Fruit fly (Drosophila melanogaster) whole organism, embryonic: ENCODE results near the gene CG9497.

Source experiments
- Awh ChIP-seq: fragments of 200-800 bp; sonication (Bioruptor generic); IDR thresholded peaks from 2 replicates; pipeline ENCODE4, ENCODE4 v1.3.6; 2022; ENCODE audit warnings: missing biosample characterization, missing genetic modification characterization
- Bgb ChIP-seq: fragments of 200-800 bp; sonication (Bioruptor generic); IDR thresholded peaks from 2 replicates; pipeline ENCODE4 v1.3.6; 2022; ENCODE audit warnings: missing biosample characterization, missing genetic modification characterization; ENCODE audit not compliant: partially characterized antibody
- BtbVII ChIP-seq: fragments of 200-800 bp; sonication (Bioruptor generic); optimal IDR thresholded peaks from 3 replicates; lab custom pipeline; 2017; ENCODE audit warnings: missing biosample characterization, mild to moderate bottlenecking, missing genetic modification characterization
- CG10147 ChIP-seq: fragments of 200-800 bp; sonication (Bioruptor generic); optimal IDR thresholded peaks from 2 replicates; lab custom pipeline; 2019; ENCODE audit warnings: missing biosample characterization, mild to moderate bottlenecking, missing genetic modification characterization, moderate library complexity
- CG10209 ChIP-seq: fragments of 200-800 bp; sonication (Bioruptor generic); optimal IDR thresholded peaks from 3 replicates; lab custom pipeline; 2017; ENCODE audit warnings: missing biosample characterization, mild to moderate bottlenecking, missing genetic modification characterization, missing genetic modification reagents
- CG12155 ChIP-seq: fragments of 200-800 bp; sonication (Bioruptor generic); optimal IDR thresholded peaks from 3 replicates; lab custom pipeline; 2016; ENCODE audit warnings: missing biosample characterization, missing genetic modification characterization
- CG12769 ChIP-seq: fragments of 200-800 bp; sonication (Bioruptor generic); optimal IDR thresholded peaks from 2 replicates; lab custom pipeline; 2019; ENCODE audit warnings: missing biosample characterization, mild to moderate bottlenecking, missing genetic modification characterization, moderate library complexity
- CG13296 ChIP-seq: fragments of 200-800 bp; sonication (Bioruptor generic); optimal IDR thresholded peaks from 3 replicates; lab custom pipeline; 2018; ENCODE audit warnings: missing biosample characterization, mild to moderate bottlenecking, missing genetic modification characterization
- CG15479 ChIP-seq: fragments of 200-800 bp; sonication (Bioruptor generic); optimal IDR thresholded peaks from 3 replicates; lab custom pipeline; 2019; ENCODE audit warnings: missing biosample characterization, mild to moderate bottlenecking, missing genetic modification characterization, moderate library complexity
- CG17359 ChIP-seq: fragments of 200-800 bp; sonication (Bioruptor generic); optimal IDR thresholded peaks from 3 replicates; lab custom pipeline; 2018; ENCODE audit warnings: missing biosample characterization, mild to moderate bottlenecking, missing genetic modification characterization, moderate library complexity
- CG17361 ChIP-seq: fragments of 200-800 bp; sonication (Bioruptor generic); IDR thresholded peaks from 3 replicates; pipeline ENCODE4 v1.3.6; 2022; ENCODE audit warnings: missing biosample characterization, missing genetic modification characterization
- CG18476 ChIP-seq: fragments of 200-800 bp; sonication (Bioruptor generic); optimal IDR thresholded peaks from 2 replicates; lab custom pipeline; 2016; ENCODE audit warnings: missing biosample characterization, mild to moderate bottlenecking, missing genetic modification characterization
- CG31365 ChIP-seq: fragments of 200-800 bp; sonication (Bioruptor generic); optimal IDR thresholded peaks from 2 replicates; lab custom pipeline; 2018; ENCODE audit warnings: missing biosample characterization, mild to moderate bottlenecking, missing genetic modification characterization
- CG4617 ChIP-seq: fragments of 200-800 bp; sonication (Bioruptor generic); optimal IDR thresholded peaks from 3 replicates; lab custom pipeline; 2016; ENCODE audit warnings: missing biosample characterization, missing genetic modification characterization, borderline replicate concordance
- CG5180 ChIP-seq: fragments of 200-800 bp; sonication (Bioruptor generic); optimal IDR thresholded peaks from 3 replicates; lab custom pipeline; 2017; ENCODE audit warnings: missing biosample characterization, missing genetic modification characterization, mild to moderate bottlenecking, moderate library complexity, missing genetic modification reagents
- CG5245 ChIP-seq: fragments of 200-800 bp; sonication (Bioruptor generic); optimal IDR thresholded peaks from 3 replicates; lab custom pipeline; 2016; ENCODE audit warnings: missing biosample characterization, missing genetic modification characterization
- CHES-1-like ChIP-seq: fragments of 200-800 bp; sonication (Bioruptor generic); optimal IDR thresholded peaks from 2 replicates; lab custom pipeline; 2016; ENCODE audit warnings: missing biosample characterization, missing genetic modification characterization
- CoRest ChIP-seq: fragments of 200-800 bp; sonication (Bioruptor generic); optimal IDR thresholded peaks from 3 replicates; lab custom pipeline; 2018; ENCODE audit warnings: missing biosample characterization, mild to moderate bottlenecking, missing genetic modification characterization, moderate library complexity
- Deaf1 ChIP-seq: fragments of 200-800 bp; optimal IDR thresholded peaks from 3 replicates; lab custom pipeline; 2019; ENCODE audit warnings: missing biosample characterization, mild to moderate bottlenecking, missing genetic modification characterization, moderate library complexity
- Gug ChIP-seq: fragments of 200-800 bp; sonication (Bioruptor generic); IDR thresholded peaks from 4 replicates; pipeline ENCODE4 v1.3.6; 2022; ENCODE audit warnings: missing biosample characterization, missing genetic modification characterization
- MTF-1 ChIP-seq: fragments of 200-800 bp; sonication (Bioruptor generic); optimal IDR thresholded peaks from 2 replicates; lab custom pipeline; 2018; ENCODE audit warnings: missing biosample characterization, mild to moderate bottlenecking, missing genetic modification characterization, borderline replicate concordance
- Neu2 ChIP-seq: fragments of 200-800 bp; sonication (Bioruptor generic); optimal IDR thresholded peaks from 3 replicates; lab custom pipeline; 2016; ENCODE audit warnings: missing biosample characterization, missing genetic modification characterization, borderline replicate concordance
- Nf-YA ChIP-seq: fragments of 200-800 bp; sonication (Bioruptor generic); IDR thresholded peaks from 2 replicates; pipeline ENCODE4 v1.3.6; 2022; ENCODE audit warnings: missing biosample characterization, missing genetic modification characterization
- Pdp1 ChIP-seq, 2 experiments: fragments of 200-800 bp; sonication (Bioruptor generic); optimal IDR thresholded peaks; 3 replicates each; lab custom pipeline; 2016; ENCODE audit warnings: missing biosample characterization in 2 of 2, missing genetic modification characterization in 2 of 2, mild to moderate bottlenecking in 1 of 2, moderate library complexity in 1 of 2
- Ptx1 ChIP-seq: fragments of 200-800 bp; sonication (Bioruptor generic); IDR thresholded peaks from 2 replicates; pipeline ENCODE4 v1.3.6; 2022; ENCODE audit warnings: missing biosample characterization, missing genetic modification characterization
- bcd ChIP-seq: fragments of 200-800 bp; sonication (Bioruptor generic); optimal IDR thresholded peaks from 2 replicates; lab custom pipeline; 2017; ENCODE audit warnings: missing biosample characterization, mild to moderate bottlenecking, missing genetic modification characterization
- btn ChIP-seq: fragments of 200-800 bp; sonication (Bioruptor generic); optimal IDR thresholded peaks from 2 replicates; lab custom pipeline; 2016; ENCODE audit warnings: missing biosample characterization, missing genetic modification characterization
- cas ChIP-seq: fragments of 200-800 bp; sonication (Bioruptor generic); IDR thresholded peaks from 2 replicates; pipeline ENCODE4 v1.3.6; 2022; ENCODE audit warnings: missing biosample characterization, missing genetic modification characterization
- caup ChIP-seq: fragments of 200-800 bp; sonication (Bioruptor generic); optimal IDR thresholded peaks from 3 replicates; lab custom pipeline; 2017; ENCODE audit warnings: missing biosample characterization, mild to moderate bottlenecking, missing genetic modification characterization, moderate library complexity; ENCODE audit not compliant: severe bottlenecking
- chn ChIP-seq: fragments of 200-800 bp; sonication (Bioruptor generic); optimal IDR thresholded peaks from 2 replicates; lab custom pipeline; 2016; ENCODE audit warnings: missing biosample characterization, missing genetic modification characterization
- disco-r ChIP-seq: fragments of 200-800 bp; sonication (Bioruptor generic); optimal IDR thresholded peaks from 2 replicates; lab custom pipeline; 2016; ENCODE audit warnings: missing biosample characterization, missing genetic modification characterization
- ewg ChIP-seq: fragments of 200-800 bp; sonication (Bioruptor generic); optimal IDR thresholded peaks from 3 replicates; lab custom pipeline; 2017; ENCODE audit warnings: mild to moderate bottlenecking, missing biosample characterization, missing genetic modification reagents, missing genetic modification characterization
- exex ChIP-seq: fragments of 200-800 bp; sonication (Bioruptor generic); optimal IDR thresholded peaks from 4 replicates; lab custom pipeline; 2018; ENCODE audit warnings: missing biosample characterization, mild to moderate bottlenecking, missing genetic modification characterization, moderate library complexity
- gsb-n ChIP-seq: fragments of 200-800 bp; sonication (Bioruptor generic); optimal IDR thresholded peaks from 3 replicates; lab custom pipeline; 2018; ENCODE audit warnings: missing biosample characterization, mild to moderate bottlenecking, missing genetic modification characterization
- lov ChIP-seq, 2 experiments: fragments of 200-800 bp in 1 of 2; fragments of >200 bp in 1 of 2; sonication (Bioruptor generic) in 1 of 2; IDR thresholded peaks in 1 of 2; optimal IDR thresholded peaks in 1 of 2; 2 replicates in 1 of 2; 3 replicates in 1 of 2; pipeline versions ENCODE4 v1.3.6 to Lab custom; 2017 to 2022; ENCODE audit warnings: missing biosample characterization in 1 of 2, missing genetic modification characterization in 1 of 2
- nerfin-2 ChIP-seq: fragments of 200-800 bp; sonication (Bioruptor generic); IDR thresholded peaks from 2 replicates; pipeline ENCODE4 v1.3.6; 2022; ENCODE audit warnings: missing biosample characterization, missing genetic modification characterization; ENCODE audit not compliant: partially characterized antibody
- pnt ChIP-seq: fragments of 200-800 bp; sonication (Bioruptor generic); optimal IDR thresholded peaks from 3 replicates; lab custom pipeline; 2016; ENCODE audit warnings: missing biosample characterization, missing genetic modification characterization
- pum ChIP-seq: fragments of 200-800 bp; sonication (Bioruptor generic); optimal IDR thresholded peaks from 2 replicates; lab custom pipeline; 2016; ENCODE audit warnings: missing biosample characterization, missing genetic modification characterization
- ranshi ChIP-seq: fragments of 200-800 bp; sonication (Bioruptor generic); IDR thresholded peaks from 2 replicates; pipeline ENCODE4 v1.3.6; 2022; ENCODE audit warnings: missing biosample characterization, missing genetic modification characterization
- rib ChIP-seq: fragments of 200-800 bp; sonication (Bioruptor generic); IDR thresholded peaks from 2 replicates; pipeline ENCODE4 v1.3.6; 2022; ENCODE audit warnings: missing biosample characterization, missing genetic modification characterization
- sens-2 ChIP-seq: fragments of 200-800 bp; sonication (Bioruptor generic); IDR thresholded peaks from 2 replicates; pipeline ENCODE4 v1.3.6; 2022; ENCODE audit warnings: missing biosample characterization, missing genetic modification characterization
- seq ChIP-seq: fragments of 200-800 bp; sonication (Bioruptor generic); IDR thresholded peaks from 2 replicates; pipeline ENCODE4 v1.3.6; 2022; ENCODE audit warnings: missing biosample characterization, missing genetic modification characterization
- sim ChIP-seq: fragments of 200-800 bp; sonication (Bioruptor generic); IDR thresholded peaks from 2 replicates; pipeline ENCODE4 v1.3.6; 2022; ENCODE audit warnings: missing biosample characterization, missing genetic modification characterization
- slbo ChIP-seq: fragments of 200-800 bp; sonication (Bioruptor generic); IDR thresholded peaks from 2 replicates; pipeline ENCODE4 v1.3.6; 2022; ENCODE audit warnings: missing biosample characterization, missing genetic modification characterization
- tup ChIP-seq: fragments of 200-800 bp; sonication (Bioruptor generic); optimal IDR thresholded peaks from 2 replicates; lab custom pipeline; 2016; ENCODE audit warnings: missing biosample characterization, mild to moderate bottlenecking, missing genetic modification characterization, moderate library complexity
- z ChIP-seq: fragments of 200-800 bp; sonication (Bioruptor generic); IDR thresholded peaks from 3 replicates; pipeline ENCODE4 v1.3.6; 2022; ENCODE audit warnings: missing biosample characterization, missing genetic modification characterization

CG9497 gene

DNA sequence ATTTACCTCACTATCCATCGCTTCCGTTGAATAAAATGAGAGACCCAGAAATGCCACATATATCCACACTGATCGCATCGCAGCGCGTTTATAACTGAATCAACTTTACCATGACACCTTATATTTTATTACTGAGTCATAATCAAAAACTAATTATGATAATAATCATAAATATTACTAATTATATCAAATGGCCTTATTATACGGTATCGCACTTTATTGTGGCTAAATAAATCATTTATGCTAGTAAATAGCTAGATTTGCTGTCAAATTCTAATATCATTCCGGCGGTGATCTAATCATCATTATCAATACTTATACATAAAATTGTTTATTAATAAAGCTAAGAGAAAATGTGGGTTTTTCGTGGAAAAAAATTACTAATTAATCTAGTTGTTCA lies 10.0 kb upstream of the CG9497 start, which contains the start of gene CG9500:
Gene CG9500, minus strand, starts transcription at position 101 of the 400 bp plus-strand sequence.
- no peak for TF ChIP-seq chn (GFP tag; lab: Kevin White, UChicago)
- TF ChIP-seq CG5180: no peak
- TF ChIP-seq cas (GFP tag; lab: Robert Waterston, UW): no peak
- TF ChIP-seq Ptx1 (GFP tag; lab: Robert Waterston, UW): no peak
- no peak for TF ChIP-seq caup (GFP tag; lab: Kevin White, UChicago)
- no peak for TF ChIP-seq lov (optimal IDR thresholded peaks at IDR 0.05; lab: Kevin White, UChicago)
- TF ChIP-seq lov (GFP tag; IDR thresholded peaks at IDR 0.05; lab: Robert Waterston, UW): no peak

- TF ChIP-seq disco-r (GFP tag; lab: Kevin White, UChicago) (no peak), CG12155 (GFP tag; lab: Kevin White, UChicago) (no peak), CG10147 (GFP tag; lab: Kevin White, UChicago) (no peak), exex (tag; lab: Kevin White, UChicago) (no peak), CG31365 (tag; lab: Kevin White, UChicago) (no peak), BtbVII (GFP tag; lab: Kevin White, UChicago) (no peak), CG12769 (tag; lab: Kevin White, UChicago) (no peak), Neu2 (no peak), CG15479 (no peak), ewg (GFP tag; lab: Kevin White, UChicago) (peak; percentile 45), CG17359 (tag; lab: Kevin White, UChicago) (peak; percentile 59), btn (GFP tag; lab: Kevin White, UChicago) (no peak), pnt (no peak), ranshi (no peak), seq (no peak), Deaf1 (tag; lab: Kevin White, UChicago) (no peak), CG13296 (GFP tag; lab: Kevin White, UChicago) (peak; percentile 33), CG4617 (no peak), tup (no peak), bcd (GFP tag; lab: Kevin White, UChicago) (peak; percentile 39), CG5245 (GFP tag; lab: Kevin White, UChicago) (peak; percentile 54), Bgb (GFP tag; lab: Robert Waterston, UW) (peak; percentile 70), nerfin-2 (GFP tag; lab: Robert Waterston, UW) (no peak), MTF-1 (peak; percentile 65), Awh (GFP tag; lab: Robert Waterston, UW) (peak; percentile 60; the same call in 1 of the 2 replicates), sens-2 (GFP tag; lab: Robert Waterston, UW) (0 out of 2 replicates have a peak, but pooled peaks have one; percentile 8), Nf-YA (GFP tag; lab: Robert Waterston, UW) (no peak), CG17361 (GFP tag; lab: Robert Waterston, UW) (peak; percentile 68; the same call in 2 of the 3 replicates), rib (GFP tag; lab: Robert Waterston, UW) (no peak), sim (no peak), slbo (GFP tag; lab: Robert Waterston, UW) (peak; percentile 28), z (GFP tag; lab: Robert Waterston, UW) (no peak), pum (GFP tag; lab: Kevin White, UChicago) (no peak), CG10209 (GFP tag; lab: Kevin White, UChicago) (peak; percentile 4), CG18476 (GFP tag; lab: Kevin White, UChicago) (no peak), CHES-1-like (GFP tag; lab: Kevin White, UChicago) (no peak), gsb-n (tag; lab: Kevin White, UChicago) (peak; percentile 28), Pdp1 (GFP tag; optimal IDR thresholded peaks at IDR 0.05; lab: Kevin White, UChicago) (peak in 1 of 2 experiments; percentile 28), Gug (no peak), CoRest (tag; lab: Kevin White, UChicago) (no peak), lov (optimal IDR thresholded peaks at IDR 0.05; lab: Kevin White, UChicago) (no peak), lov (GFP tag; IDR thresholded peaks at IDR 0.05; lab: Robert Waterston, UW) (no peak)
Observed at dm6 chr2L:6356686-6357362, 8.6 kb upstream of the CG9497 start.
